Worm (Caenorhabditis elegans) whole organism, mixed stage, embryonic: ENCODE data around the gene M163.21.

Source experiments
- M03D4.4 ChIP-seq: sonication (generic microtip); optimal IDR thresholded peaks from 2 replicates; lab custom pipeline; 2017; ENCODE audit warnings: mild to moderate bottlenecking, missing genetic modification characterization, missing compliant biosample characterization
- bed-3 ChIP-seq: fragments of 200-800 bp; sonication (Bioruptor generic); optimal IDR thresholded peaks from 3 replicates; lab custom pipeline; 2018; ENCODE audit warnings: mild to moderate bottlenecking, missing genetic modification characterization, moderate library complexity, missing compliant biosample characterization
- blmp-1 ChIP-seq: fragments of 150-350 bp; optimal IDR thresholded peaks from 2 replicates; lab custom pipeline; 2014; ENCODE audit warnings: missing biosample characterization, missing genetic modification characterization
- ceh-43 ChIP-seq: fragments of 200-800 bp; sonication (Bioruptor generic); optimal IDR thresholded peaks from 2 replicates; lab custom pipeline; 2018; ENCODE audit warnings: mild to moderate bottlenecking, missing genetic modification characterization, moderate library complexity, missing compliant biosample characterization
- ceh-83 ChIP-seq: fragments of 200-800 bp; sonication (Bioruptor generic); optimal IDR thresholded peaks from 2 replicates; lab custom pipeline; 2018; ENCODE audit warnings: mild to moderate bottlenecking, missing genetic modification characterization, missing compliant biosample characterization
- ces-1 ChIP-seq: fragments of 150-350 bp; optimal IDR thresholded peaks from 2 replicates; lab custom pipeline; 2014; ENCODE audit warnings: missing biosample characterization, missing genetic modification reagents, missing genetic modification characterization
- cnd-1 ChIP-seq: fragments of 200-800 bp; sonication (Bioruptor generic); optimal IDR thresholded peaks from 2 replicates; lab custom pipeline; 2018; ENCODE audit warnings: mild to moderate bottlenecking, missing genetic modification characterization, missing compliant biosample characterization
- drap-1 ChIP-seq: fragments of 200-800 bp; sonication (Bioruptor generic); optimal IDR thresholded peaks from 3 replicates; lab custom pipeline; 2018; ENCODE audit warnings: mild to moderate bottlenecking, missing genetic modification characterization, missing compliant biosample characterization
- elt-1 ChIP-seq: sonication (generic microtip); optimal IDR thresholded peaks from 2 replicates; lab custom pipeline; 2017; ENCODE audit warnings: missing genetic modification characterization, mild to moderate bottlenecking, missing compliant biosample characterization, antibody characterized with exemption, moderate library complexity, borderline replicate concordance; ENCODE audit not compliant: insufficient read depth
- elt-3 ChIP-seq: fragments of 150-350 bp; optimal IDR thresholded peaks from 2 replicates; lab custom pipeline; 2014; ENCODE audit warnings: missing biosample characterization, missing genetic modification characterization
- flh-1 ChIP-seq: fragments of 200-800 bp; sonication (Bioruptor generic); optimal IDR thresholded peaks from 2 replicates; lab custom pipeline; 2018; ENCODE audit warnings: mild to moderate bottlenecking, missing genetic modification characterization, moderate library complexity, missing compliant biosample characterization
- ham-2 ChIP-seq: fragments of 200-800 bp; sonication (Bioruptor generic); optimal IDR thresholded peaks from 2 replicates; lab custom pipeline; 2018; ENCODE audit warnings: mild to moderate bottlenecking, missing genetic modification characterization, missing compliant biosample characterization
- hlh-1 ChIP-seq: fragments of 150-350 bp; optimal IDR thresholded peaks from 2 replicates; lab custom pipeline; 2014; ENCODE audit warnings: missing biosample characterization, missing genetic modification reagents, missing genetic modification characterization
- lin-13 ChIP-seq: fragments of 150-350 bp; optimal IDR thresholded peaks from 2 replicates; lab custom pipeline; 2014; ENCODE audit warnings: missing biosample characterization, missing genetic modification characterization
- lin-32 ChIP-seq: fragments of 200-800 bp; sonication (Bioruptor generic); optimal IDR thresholded peaks from 2 replicates; lab custom pipeline; 2018; ENCODE audit warnings: mild to moderate bottlenecking, missing genetic modification characterization, missing compliant biosample characterization
- lsy-2 ChIP-seq: fragments of 150-350 bp; optimal IDR thresholded peaks from 2 replicates; lab custom pipeline; 2014; ENCODE audit warnings: missing biosample characterization, missing genetic modification characterization
- mep-1 ChIP-seq: fragments of 150-350 bp; optimal IDR thresholded peaks from 2 replicates; lab custom pipeline; 2017; ENCODE audit warnings: missing biosample characterization, missing genetic modification reagents, missing genetic modification characterization, inconsistent platforms
- mls-2 ChIP-seq: sonication (generic microtip); optimal IDR thresholded peaks from 2 replicates; lab custom pipeline; 2016; ENCODE audit warnings: mild to moderate bottlenecking, missing genetic modification characterization, moderate library complexity, missing compliant biosample characterization
- nhr-2 ChIP-seq: fragments of 150-350 bp; optimal IDR thresholded peaks from 2 replicates; lab custom pipeline; 2014; ENCODE audit warnings: missing biosample characterization, missing genetic modification characterization
- nhr-237 ChIP-seq: fragments of 150-350 bp; optimal IDR thresholded peaks from 2 replicates; lab custom pipeline; 2014; ENCODE audit warnings: missing biosample characterization, missing genetic modification characterization
- nhr-28 ChIP-seq: fragments of 150-350 bp; optimal IDR thresholded peaks from 2 replicates; lab custom pipeline; 2014; ENCODE audit warnings: missing biosample characterization, missing genetic modification characterization
- nhr-76 ChIP-seq: sonication (generic microtip); optimal IDR thresholded peaks from 2 replicates; lab custom pipeline; 2017; ENCODE audit warnings: missing biosample characterization, missing genetic modification characterization
- pha-4 ChIP-seq: fragments of 150-350 bp; optimal IDR thresholded peaks from 2 replicates; lab custom pipeline; 2018; ENCODE audit warnings: missing biosample characterization, missing genetic modification reagents, missing genetic modification characterization
- sem-2 ChIP-seq: fragments of 200-800 bp; sonication (Bioruptor generic); optimal IDR thresholded peaks from 2 replicates; lab custom pipeline; 2018; ENCODE audit warnings: mild to moderate bottlenecking, missing genetic modification characterization, missing compliant biosample characterization
- snpc-4 ChIP-seq: fragments of 150-350 bp; optimal IDR thresholded peaks from 2 replicates; lab custom pipeline; 2014; ENCODE audit warnings: missing biosample characterization, missing genetic modification characterization
- sptf-1 ChIP-seq: sonication (generic microtip); optimal IDR thresholded peaks from 2 replicates; lab custom pipeline; 2017; ENCODE audit warnings: mild to moderate bottlenecking, missing genetic modification characterization, moderate library complexity, missing compliant biosample characterization
- tbx-8 ChIP-seq: fragments of 200-800 bp; sonication (Bioruptor generic); optimal IDR thresholded peaks from 2 replicates; lab custom pipeline; 2018; ENCODE audit warnings: mild to moderate bottlenecking, missing genetic modification characterization, moderate library complexity, missing compliant biosample characterization
- unc-120 ChIP-seq: sonication (generic microtip); optimal IDR thresholded peaks from 2 replicates; lab custom pipeline; 2017; ENCODE audit warnings: missing genetic modification characterization, missing compliant biosample characterization; ENCODE audit not compliant: poor library complexity, severe bottlenecking
- unc-39 ChIP-seq: fragments of 150-350 bp; optimal IDR thresholded peaks from 2 replicates; lab custom pipeline; 2014; ENCODE audit warnings: missing biosample characterization, missing genetic modification characterization
- unc-62 ChIP-seq: fragments of 150-350 bp; optimal IDR thresholded peaks from 2 replicates; lab custom pipeline; 2014; ENCODE audit warnings: missing biosample characterization, missing genetic modification reagents, missing genetic modification characterization
- zip-8 ChIP-seq: fragments of 150-350 bp; optimal IDR thresholded peaks from 2 replicates; lab custom pipeline; 2014; ENCODE audit warnings: missing biosample characterization, missing genetic modification characterization

Gene M163.21

ce11 chrX:14435648-14436155, 30.9 kb upstream of the M163.21 start:
- TF ChIP-seq lin-13 (tag; lab: Kevin White, UChicago) (no peak), mep-1 (tag; lab: Kevin White, UChicago) (no peak), elt-3 (tag; lab: Kevin White, UChicago) (no peak), sptf-1 (tag; lab: Kevin White, UChicago) (no peak), tbx-8 (GFP tag; lab: Kevin White, UChicago) (no peak), nhr-76 (tag; lab: Kevin White, UChicago) (no peak), ham-2 (GFP tag; lab: Kevin White, UChicago) (no peak), ceh-83 (GFP tag; lab: Kevin White, UChicago) (no peak), ces-1 (GFP tag; lab: Kevin White, UChicago) (no peak), snpc-4 (no peak), bed-3 (GFP tag; lab: Kevin White, UChicago) (no peak)
- TF ChIP-seq, all 35 proteins: peak for 0

- TF ChIP-seq hlh-1 (tag; lab: Kevin White, UChicago) (no peak), M03D4.4 (no peak), lin-13 (tag; lab: Kevin White, UChicago) (no peak), lsy-2 (tag; lab: Kevin White, UChicago) (no peak), pha-4 (tag; lab: Kevin White, UChicago) (no peak), elt-1 (tag; lab: Kevin White, UChicago) (no peak), sptf-1 (tag; lab: Kevin White, UChicago) (no peak), snpc-4 (no peak), tbx-8 (GFP tag; lab: Kevin White, UChicago) (no peak), nhr-28 (tag; lab: Kevin White, UChicago) (no peak), lin-32 (no peak), ceh-43 (no peak), unc-120 (tag; lab: Kevin White, UChicago) (no peak), zip-8 (tag; lab: Kevin White, UChicago) (no peak), bed-3 (GFP tag; lab: Kevin White, UChicago) (no peak), drap-1 (no peak), unc-39 (tag; lab: Kevin White, UChicago) (no peak), mep-1 (tag; lab: Kevin White, UChicago) (no peak)
These were observed 24.3 kb upstream of the M163.21 start, which contains the start of gene F23D12.3 for ce11 chrX:14442321-14442720. F23D12.3 (plus strand) TSS chrX:14442621.

- no peak for TF ChIP-seq lin-32
- TF ChIP-seq bed-3 (GFP tag; lab: Kevin White, UChicago): no peak
- no peak for TF ChIP-seq mep-1 (tag; lab: Kevin White, UChicago)
- TF ChIP-seq flh-1 (GFP tag; lab: Kevin White, UChicago): no peak
- no peak for TF ChIP-seq lin-13 (tag; lab: Kevin White, UChicago)
- TF ChIP-seq tbx-8 (GFP tag; lab: Kevin White, UChicago): no peak
- no peak for TF ChIP-seq ceh-43
- no peak for TF ChIP-seq unc-62 (GFP tag; lab: Kevin White, UChicago)
- no peak for TF ChIP-seq snpc-4
- no peak for TF ChIP-seq nhr-237 (tag; lab: Kevin White, UChicago)
- TF ChIP-seq mls-2 (tag; lab: Kevin White, UChicago): no peak
- no peak for TF ChIP-seq lsy-2 (tag; lab: Kevin White, UChicago)
- no peak for TF ChIP-seq zip-8 (tag; lab: Kevin White, UChicago)
- TF ChIP-seq unc-120 (tag; lab: Kevin White, UChicago): no peak
- no peak for TF ChIP-seq drap-1
- no peak for TF ChIP-seq ceh-83 (GFP tag; lab: Kevin White, UChicago)
- no peak for TF ChIP-seq unc-39 (tag; lab: Kevin White, UChicago)
- no peak for TF ChIP-seq nhr-28 (tag; lab: Kevin White, UChicago)
These were observed 21.9 kb upstream of the M163.21 start, which contains the start of gene F23D12.4 for ce11 chrX:14444701-14445100. F23D12.4 (plus strand) TSS chrX:14445001.

- TF ChIP-seq mep-1 (tag; lab: Kevin White, UChicago): no peak
- no peak for TF ChIP-seq bed-3 (GFP tag; lab: Kevin White, UChicago)
- no peak for TF ChIP-seq sptf-1 (tag; lab: Kevin White, UChicago)
- no peak for TF ChIP-seq nhr-76 (tag; lab: Kevin White, UChicago)
- TF ChIP-seq ham-2 (GFP tag; lab: Kevin White, UChicago): no peak
- peak; percentile 52 for TF ChIP-seq cnd-1 (tag; lab: Kevin White, UChicago)
- TF ChIP-seq zip-8 (tag; lab: Kevin White, UChicago): peak; percentile 88
- TF ChIP-seq lin-13 (tag; lab: Kevin White, UChicago): no peak
- TF ChIP-seq sem-2: no peak
- TF ChIP-seq M03D4.4: no peak
- TF ChIP-seq drap-1: no peak
- TF ChIP-seq nhr-28 (tag; lab: Kevin White, UChicago): no peak
- TF ChIP-seq lin-32: no peak
- TF ChIP-seq hlh-1 (tag; lab: Kevin White, UChicago): peak; percentile 33
- TF ChIP-seq nhr-2 (tag; lab: Kevin White, UChicago): peak; percentile 54
- no peak for TF ChIP-seq mls-2 (tag; lab: Kevin White, UChicago)
- no peak for TF ChIP-seq ces-1 (GFP tag; lab: Kevin White, UChicago)
- no peak for TF ChIP-seq ceh-83 (GFP tag; lab: Kevin White, UChicago)
- no peak for TF ChIP-seq lsy-2 (tag; lab: Kevin White, UChicago)
- TF ChIP-seq blmp-1 (tag; lab: Kevin White, UChicago): no peak
These were observed 19.1 kb upstream of the M163.21 start for ce11 chrX:14447498-14447897.
